Fruit fly (Drosophila melanogaster) whole organism: ENCODE results near the gene Spn77Ba.

Source experiments
- Dll ChIP-seq: fragments of >200 bp; optimal IDR thresholded peaks from 2 replicates; lab custom pipeline; 2017
- pan ChIP-seq: fragments of >200 bp; optimal IDR thresholded peaks from 2 replicates; lab custom pipeline; 2017
- psq ChIP-seq: fragments of >200 bp; optimal IDR thresholded peaks from 2 replicates; lab custom pipeline; 2017
- usp ChIP-seq: fragments of >200 bp; optimal IDR thresholded peaks from 2 replicates; lab custom pipeline; 2017; ENCODE audit warnings: missing biosample characterization, missing genetic modification characterization, mixed read lengths

- TF ChIP-seq usp (GFP tag; lab: Kevin White, UChicago) = no peak
- no peak for TF ChIP-seq psq (lab: Kevin White, UChicago)
- TF ChIP-seq Dll (lab: Kevin White, UChicago) = no peak
- no peak for TF ChIP-seq pan (lab: Kevin White, UChicago)
Observed at dm6 chr3L:20287046-20287445, 29.9 kb upstream of the Spn77Ba start.
